In genomic region chr3R:31010086-31010485, dm6 we compare ENCODE assay signal across 1 fruit fly cellular context.
TF ChIP-seq lines count a peak whose summit lies in the region.

No protein-coding gene starts in this region.

TF ChIP-seq in whole organism, embryonic, 481 proteins besides CTCF, POLR2A, EP300 and RAD21 (continued from another document):
- 0 out of 4 replicates have a peak, but pooled peaks have one; percentile 45 for TF ChIP-seq chinmo (GFP tag; IDR thresholded peaks at IDR 0.05; lab: Robert Waterston, UW; ENCODE audit: partially characterized antibody)
- peak; percentile 63 for TF ChIP-seq lab (GFP tag; optimal IDR thresholded peaks at IDR 0.05; lab: Kevin White, UChicago)
- TF ChIP-seq eyg (GFP tag; optimal IDR thresholded peaks at IDR 0.05; lab: Kevin White, UChicago): no peak
- no peak for TF ChIP-seq BtbVII (GFP tag; optimal IDR thresholded peaks at IDR 0.05; lab: Kevin White, UChicago)
- TF ChIP-seq ab (GFP tag; optimal IDR thresholded peaks at IDR 0.05; lab: Kevin White, UChicago): no peak
- TF ChIP-seq CG9876 (GFP tag; optimal IDR thresholded peaks at IDR 0.05; lab: Kevin White, UChicago): no peak
- TF ChIP-seq CG10654 (GFP tag; optimal IDR thresholded peaks at IDR 0.05; lab: Kevin White, UChicago): no peak
- TF ChIP-seq crol (GFP tag; IDR thresholded peaks at IDR 0.05; lab: Robert Waterston, UW): peak; percentile 81
- no peak for TF ChIP-seq disco-r (GFP tag; optimal IDR thresholded peaks at IDR 0.05; lab: Kevin White, UChicago)
